Fruit fly (Drosophila melanogaster) whole organism, wandering third instar larva: ENCODE measurements around the gene Prx5.

Experiments used
- Abd-B ChIP-seq: fragments of >200 bp; optimal IDR thresholded peaks from 2 replicates; lab custom pipeline; 2017; ENCODE audit warnings: missing biosample characterization, missing genetic modification characterization
- CG32264 ChIP-seq: fragments of 200-800 bp; sonication (Bioruptor generic); optimal IDR thresholded peaks from 2 replicates; lab custom pipeline; 2016; ENCODE audit warnings: missing biosample characterization, missing genetic modification characterization
- CG9705 ChIP-seq: fragments of 200-800 bp; sonication (Bioruptor generic); optimal IDR thresholded peaks from 2 replicates; lab custom pipeline; 2018; ENCODE audit warnings: missing biosample characterization, mild to moderate bottlenecking, missing genetic modification characterization
- Dfd ChIP-seq: fragments of >200 bp; optimal IDR thresholded peaks from 2 replicates; lab custom pipeline; 2017; ENCODE audit warnings: missing biosample characterization, missing genetic modification characterization
- GATAd ChIP-seq: sonication (Bioruptor generic); optimal IDR thresholded peaks from 2 replicates; lab custom pipeline; 2016; ENCODE audit warnings: missing biosample characterization, missing genetic modification characterization
- HLH106 ChIP-seq: fragments of 200-800 bp; optimal IDR thresholded peaks from 3 replicates; lab custom pipeline; 2019; ENCODE audit warnings: missing biosample characterization, mild to moderate bottlenecking, missing genetic modification characterization, moderate library complexity
- Hnf4 ChIP-seq: fragments of 200-800 bp; sonication (Bioruptor generic); optimal IDR thresholded peaks from 2 replicates; lab custom pipeline; 2016; ENCODE audit warnings: missing biosample characterization, mild to moderate bottlenecking, missing genetic modification characterization
- Hr78 ChIP-seq: fragments of >200 bp; optimal IDR thresholded peaks from 2 replicates; lab custom pipeline; 2017; ENCODE audit warnings: missing biosample characterization, missing genetic modification characterization
- Jra ChIP-seq: sonication (Bioruptor generic); optimal IDR thresholded peaks from 2 replicates; lab custom pipeline; 2016; ENCODE audit warnings: missing biosample characterization, missing genetic modification characterization
- Mio ChIP-seq: sonication (Bioruptor generic); optimal IDR thresholded peaks from 2 replicates; lab custom pipeline; 2016; ENCODE audit warnings: missing biosample characterization, missing genetic modification characterization
- N ChIP-seq: fragments of >200 bp; optimal IDR thresholded peaks from 2 replicates; lab custom pipeline; 2018; ENCODE audit warnings: missing biosample characterization, missing external identifiers, missing genetic modification characterization
- OdsH ChIP-seq: fragments of 200-800 bp; sonication (Bioruptor generic); optimal IDR thresholded peaks from 2 replicates; lab custom pipeline; 2016; ENCODE audit warnings: missing biosample characterization, mild to moderate bottlenecking, missing genetic modification characterization
- Rel ChIP-seq, 2 experiments: fragments of 200-800 bp; sonication (Bioruptor generic) in 1 of 2; optimal IDR thresholded peaks; 2 replicates in 1 of 2; 3 replicates in 1 of 2; lab custom pipeline; 2016 to 2019; ENCODE audit warnings: mild to moderate bottlenecking in 2 of 2, missing biosample characterization in 2 of 2, missing genetic modification characterization in 2 of 2, moderate library complexity in 1 of 2
- Sp1 ChIP-seq: fragments of 200-800 bp; sonication (Bioruptor generic); optimal IDR thresholded peaks from 3 replicates; lab custom pipeline; 2019; ENCODE audit warnings: missing biosample characterization, mild to moderate bottlenecking, missing genetic modification characterization, moderate library complexity
- Vsx2 ChIP-seq: fragments of 200-300, 225-300 bp; sonication (Bioruptor generic); optimal IDR thresholded peaks from 2 replicates; lab custom pipeline; 2018; ENCODE audit warnings: missing biosample characterization, missing genetic modification characterization; ENCODE audit not compliant: partially characterized antibody
- br ChIP-seq: fragments of 200-800 bp; sonication (Bioruptor generic); optimal IDR thresholded peaks from 2 replicates; lab custom pipeline; 2016; ENCODE audit warnings: missing biosample characterization, missing genetic modification characterization
- brk ChIP-seq: fragments of 200-800 bp; sonication (Bioruptor generic); optimal IDR thresholded peaks from 2 replicates; lab custom pipeline; 2016; ENCODE audit warnings: missing biosample characterization, mild to moderate bottlenecking, missing genetic modification characterization
- dl ChIP-seq, 2 experiments: fragments of 175-275, 200-275 bp in 1 of 2; fragments of 200-275 bp in 1 of 2; sonication (Bioruptor generic); optimal IDR thresholded peaks; lab custom pipeline; 2018; ENCODE audit warnings: mild to moderate bottlenecking in 2 of 2, missing biosample characterization in 2 of 2, missing genetic modification characterization in 2 of 2, moderate library complexity in 2 of 2; ENCODE audit not compliant: partially characterized antibody in 2 of 2, insufficient read depth in 1 of 2
- dmrt93B ChIP-seq: fragments of 200-800 bp; sonication (Bioruptor generic); optimal IDR thresholded peaks from 2 replicates; lab custom pipeline; 2018; ENCODE audit warnings: missing biosample characterization, mild to moderate bottlenecking, missing genetic modification characterization
- dsf ChIP-seq: sonication (Bioruptor generic); optimal IDR thresholded peaks from 2 replicates; lab custom pipeline; 2016; ENCODE audit warnings: missing biosample characterization, missing genetic modification characterization, borderline replicate concordance
- ey ChIP-seq: fragments of 200-800 bp; sonication (Bioruptor generic); optimal IDR thresholded peaks from 2 replicates; lab custom pipeline; 2016; ENCODE audit warnings: missing biosample characterization, missing genetic modification characterization
- foxo ChIP-seq, 2 experiments: fragments of 200-800 bp; sonication (Bioruptor generic); optimal IDR thresholded peaks; 2 replicates in 1 of 2; 3 replicates in 1 of 2; lab custom pipeline; 2016 to 2017; ENCODE audit warnings: missing biosample characterization in 2 of 2, missing genetic modification characterization in 2 of 2
- fru ChIP-seq: fragments of 200-800 bp; sonication (Bioruptor generic); optimal IDR thresholded peaks from 3 replicates; lab custom pipeline; 2016; ENCODE audit warnings: missing biosample characterization, mild to moderate bottlenecking, missing genetic modification characterization
- h ChIP-seq: fragments of 200-800 bp; sonication (Bioruptor generic); optimal IDR thresholded peaks from 3 replicates; lab custom pipeline; 2016; ENCODE audit warnings: missing biosample characterization, mild to moderate bottlenecking, missing genetic modification characterization
- jim ChIP-seq: fragments of 175-275, 200-325 bp; sonication (Bioruptor generic); optimal IDR thresholded peaks from 2 replicates; lab custom pipeline; 2016; ENCODE audit warnings: missing biosample characterization, mild to moderate bottlenecking, missing genetic modification characterization
- lola ChIP-seq: fragments of >200 bp; optimal IDR thresholded peaks from 2 replicates; lab custom pipeline; 2017; ENCODE audit warnings: missing biosample characterization, missing genetic modification characterization
- pan ChIP-seq: fragments of >200 bp; optimal IDR thresholded peaks from 2 replicates; lab custom pipeline; 2017
- psq ChIP-seq: fragments of 200-800 bp; sonication (Bioruptor generic); optimal IDR thresholded peaks from 3 replicates; lab custom pipeline; 2017; ENCODE audit warnings: missing biosample characterization, mild to moderate bottlenecking, missing genetic modification characterization, moderate library complexity
- rgr ChIP-seq: fragments of 200-800 bp; sonication (Bioruptor generic); optimal IDR thresholded peaks from 3 replicates; lab custom pipeline; 2016; ENCODE audit warnings: missing biosample characterization, mild to moderate bottlenecking, missing genetic modification characterization
- sage ChIP-seq: fragments of 200-800 bp; sonication (Bioruptor generic); optimal IDR thresholded peaks from 2 replicates; lab custom pipeline; 2016; ENCODE audit warnings: missing biosample characterization, mild to moderate bottlenecking, missing genetic modification characterization
- sv ChIP-seq: fragments of 200-800 bp; sonication (Bioruptor generic); optimal IDR thresholded peaks from 3 replicates; lab custom pipeline; 2016; ENCODE audit warnings: missing biosample characterization, missing genetic modification characterization
- tai ChIP-seq: sonication (Bioruptor generic); optimal IDR thresholded peaks from 2 replicates; lab custom pipeline; 2016; ENCODE audit warnings: missing biosample characterization, missing genetic modification characterization
- usp ChIP-seq: fragments of >200 bp; optimal IDR thresholded peaks from 2 replicates; lab custom pipeline; 2017; ENCODE audit warnings: missing biosample characterization, missing genetic modification characterization
- woc ChIP-seq: sonication (Bioruptor generic); optimal IDR thresholded peaks from 2 replicates; lab custom pipeline; 2016; ENCODE audit warnings: missing biosample characterization, mild to moderate bottlenecking, missing genetic modification characterization

The Prx5 gene

DNA sequence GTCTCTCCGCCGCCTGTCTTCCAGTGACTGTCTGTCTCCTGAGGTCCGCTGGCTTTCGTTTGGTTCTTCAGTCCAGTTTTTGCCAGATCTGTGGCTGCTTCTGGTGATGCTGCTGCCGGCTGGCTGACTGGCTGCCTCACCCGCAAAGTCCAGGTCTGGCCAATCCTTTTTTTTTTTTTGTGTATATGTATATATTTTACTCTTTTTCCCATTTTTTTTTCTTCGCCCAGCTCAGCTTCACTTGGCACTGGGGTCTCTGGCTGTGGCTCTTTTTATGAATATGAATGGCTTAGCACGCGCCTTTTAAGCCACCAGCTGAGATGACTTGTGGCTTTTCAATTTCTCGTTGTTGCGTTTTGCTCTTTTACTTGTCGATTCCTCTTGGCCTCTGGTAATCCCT is 20.4 kb downstream of the Prx5 start:
- TF ChIP-seq CG9705 (GFP tag; lab: Kevin White, UChicago) = no peak
- TF ChIP-seq fru (GFP tag; lab: Kevin White, UChicago) = peak; percentile 6
- TF ChIP-seq br (GFP tag; lab: Kevin White, UChicago) = no peak

dm6 chr3R:18144853-18145252 is 22.2 kb downstream of the Prx5 start:
- TF ChIP-seq sv = no peak
- TF ChIP-seq br (GFP tag; lab: Kevin White, UChicago) = no peak
- no peak for TF ChIP-seq dsf (GFP tag; lab: Kevin White, UChicago)
- TF ChIP-seq h (GFP tag; lab: Kevin White, UChicago) = no peak
- no peak for TF ChIP-seq woc
- TF ChIP-seq Hr78 (GFP tag; lab: Kevin White, UChicago) = no peak
- TF ChIP-seq usp (GFP tag; lab: Kevin White, UChicago) = no peak
- no peak for TF ChIP-seq pan (lab: Kevin White, UChicago)
- no peak for TF ChIP-seq brk (GFP tag; lab: Kevin White, UChicago)
- TF ChIP-seq foxo (GFP tag; optimal IDR thresholded peaks at IDR 0.05; lab: Kevin White, UChicago) = no peak
- no peak for TF ChIP-seq Rel (GFP tag; optimal IDR thresholded peaks at IDR 0.05; lab: Kevin White, UChicago)
- TF ChIP-seq Rel (tag; optimal IDR thresholded peaks at IDR 0.05; lab: Kevin White, UChicago) = no peak

dm6 chr3R:18130720-18131119 is 36.4 kb downstream of the Prx5 start:
- TF ChIP-seq Dfd (GFP tag; lab: Kevin White, UChicago) (peak; percentile 89), CG32264 (GFP tag; lab: Kevin White, UChicago) (no peak)

DNA sequence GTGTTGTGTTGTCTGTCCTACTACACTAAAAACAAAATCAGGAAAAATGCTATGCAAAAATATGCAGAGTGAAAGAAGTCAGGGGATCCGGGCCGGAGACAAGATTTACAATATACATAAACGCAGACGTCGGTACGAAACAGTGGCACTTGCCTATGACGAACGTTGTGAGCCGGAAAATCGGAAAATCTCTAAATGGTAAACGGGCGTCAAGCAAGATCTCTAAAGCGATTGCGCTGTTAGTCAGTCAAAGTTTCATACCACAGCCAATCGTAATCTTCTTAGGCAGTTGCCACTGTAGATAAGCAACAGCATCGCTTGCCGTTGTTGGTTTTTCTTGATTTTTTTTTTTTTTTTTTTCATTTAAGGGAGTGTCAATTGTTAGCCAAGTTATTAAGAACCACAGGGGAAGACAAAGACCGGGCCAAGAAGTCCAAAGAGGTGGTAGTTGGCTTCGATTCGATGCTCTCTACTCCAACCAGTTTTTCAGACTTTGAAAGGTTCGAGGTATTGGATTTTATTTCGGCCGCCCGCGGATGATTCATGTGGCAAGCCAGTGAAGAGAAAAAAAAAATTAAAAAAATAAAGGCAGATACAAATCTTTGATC is 41.9 kb downstream of the Prx5 start:
- TF ChIP-seq woc (peak; percentile 69), Abd-B (GFP tag; lab: Kevin White, UChicago) (no peak), psq (GFP tag; lab: Kevin White, UChicago) (peak; percentile 58), dsf (GFP tag; lab: Kevin White, UChicago) (no peak), HLH106 (tag; lab: Kevin White, UChicago) (peak; percentile 89), sv (peak; percentile 45), GATAd (GFP tag; lab: Kevin White, UChicago) (no peak), Hr78 (GFP tag; lab: Kevin White, UChicago) (no peak), CG9705 (GFP tag; lab: Kevin White, UChicago) (peak; percentile 57), ey (GFP tag; lab: Kevin White, UChicago) (peak; percentile 81), usp (GFP tag; lab: Kevin White, UChicago) (no peak), N (GFP tag; lab: Kevin White, UChicago) (no peak), Hnf4 (GFP tag; lab: Kevin White, UChicago) (peak; percentile 67), sage (GFP tag; lab: Kevin White, UChicago) (peak; percentile 19), dmrt93B (GFP tag; lab: Kevin White, UChicago) (peak; percentile 57), tai (GFP tag; lab: Kevin White, UChicago) (peak; percentile 40), Sp1 (peak; percentile 60), foxo (GFP tag; optimal IDR thresholded peaks at IDR 0.05; lab: Kevin White, UChicago) (peak in 1 of 2 experiments; percentile 81), br (GFP tag; lab: Kevin White, UChicago) (peak; percentile 77), lola (GFP tag; lab: Kevin White, UChicago) (no peak), h (GFP tag; lab: Kevin White, UChicago) (peak; percentile 84), Jra (peak; percentile 29), Mio (no peak), OdsH (GFP tag; lab: Kevin White, UChicago) (peak; percentile 69), jim (GFP tag; lab: Kevin White, UChicago) (no peak), dl (GFP tag; optimal IDR thresholded peaks at IDR 0.05; lab: Kevin White, UChicago; ENCODE audit: insufficient read depth in 1 of 2, partially characterized antibody in 2 of 2) (no peak), fru (GFP tag; lab: Kevin White, UChicago) (peak; percentile 81), Vsx2 (GFP tag; lab: Kevin White, UChicago) (no peak), rgr (peak; percentile 74), CG32264 (GFP tag; lab: Kevin White, UChicago) (peak; percentile 21)
- TF ChIP-seq, all 38 proteins: peak for 19
